Fruit fly (Drosophila melanogaster): ENCODE measurements around the gene CG13250.

DNA sequence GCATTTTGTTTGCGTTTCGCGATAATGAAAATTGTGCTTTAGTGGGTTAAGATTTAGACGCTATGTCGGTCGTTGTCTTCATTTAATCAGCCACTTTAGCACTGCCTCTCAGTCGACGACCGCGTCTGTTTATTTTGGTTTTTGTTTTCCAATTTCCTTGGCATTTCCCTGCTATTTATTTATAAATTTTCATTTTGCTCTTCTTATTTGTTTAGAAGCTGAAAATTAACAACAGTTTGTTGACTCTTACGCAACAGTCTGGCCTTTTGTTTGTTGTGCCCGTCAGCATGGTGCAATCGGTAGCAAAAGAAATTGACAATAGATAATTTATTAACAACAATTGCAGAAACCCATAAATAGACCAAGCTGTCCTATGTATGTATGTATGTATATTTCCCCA lies 26.0 kb upstream of the CG13250 start:
- TF ChIP-seq Myc (optimal IDR thresholded peaks at IDR 0.05) (no peak), h (optimal IDR thresholded peaks at IDR 0.05) (no peak), Sin3A (optimal IDR thresholded peaks at IDR 0.05) (no peak), psq (optimal IDR thresholded peaks at IDR 0.05) (no peak), ttk (optimal IDR thresholded peaks at IDR 0.05) (no peak)
